Worm (Caenorhabditis elegans) whole organism, mixed stage, embryonic: ENCODE data around the gene acox-1.6.

Experiments
- M03D4.4 ChIP-seq: sonication (generic microtip); optimal IDR thresholded peaks from 2 replicates; lab custom pipeline; 2017; ENCODE audit warnings: mild to moderate bottlenecking, missing genetic modification characterization, missing compliant biosample characterization
- bed-3 ChIP-seq: fragments of 200-800 bp; sonication (Bioruptor generic); optimal IDR thresholded peaks from 3 replicates; lab custom pipeline; 2018; ENCODE audit warnings: mild to moderate bottlenecking, missing genetic modification characterization, moderate library complexity, missing compliant biosample characterization
- blmp-1 ChIP-seq: fragments of 150-350 bp; optimal IDR thresholded peaks from 2 replicates; lab custom pipeline; 2014; ENCODE audit warnings: missing biosample characterization, missing genetic modification characterization
- ceh-39 ChIP-seq: fragments of 150-350 bp; optimal IDR thresholded peaks from 2 replicates; lab custom pipeline; 2014; ENCODE audit warnings: missing biosample characterization, missing genetic modification characterization
- ceh-43 ChIP-seq: fragments of 200-800 bp; sonication (Bioruptor generic); optimal IDR thresholded peaks from 2 replicates; lab custom pipeline; 2018; ENCODE audit warnings: mild to moderate bottlenecking, missing genetic modification characterization, moderate library complexity, missing compliant biosample characterization
- ceh-83 ChIP-seq: fragments of 200-800 bp; sonication (Bioruptor generic); optimal IDR thresholded peaks from 2 replicates; lab custom pipeline; 2018; ENCODE audit warnings: mild to moderate bottlenecking, missing genetic modification characterization, missing compliant biosample characterization
- ces-1 ChIP-seq: fragments of 150-350 bp; optimal IDR thresholded peaks from 2 replicates; lab custom pipeline; 2014; ENCODE audit warnings: missing biosample characterization, missing genetic modification reagents, missing genetic modification characterization
- cnd-1 ChIP-seq: fragments of 200-800 bp; sonication (Bioruptor generic); optimal IDR thresholded peaks from 2 replicates; lab custom pipeline; 2018; ENCODE audit warnings: mild to moderate bottlenecking, missing genetic modification characterization, missing compliant biosample characterization
- elt-1 ChIP-seq: sonication (generic microtip); optimal IDR thresholded peaks from 2 replicates; lab custom pipeline; 2017; ENCODE audit warnings: missing genetic modification characterization, mild to moderate bottlenecking, missing compliant biosample characterization, antibody characterized with exemption, moderate library complexity, borderline replicate concordance; ENCODE audit not compliant: insufficient read depth
- elt-3 ChIP-seq: fragments of 150-350 bp; optimal IDR thresholded peaks from 2 replicates; lab custom pipeline; 2014; ENCODE audit warnings: missing biosample characterization, missing genetic modification characterization
- flh-1 ChIP-seq: fragments of 200-800 bp; sonication (Bioruptor generic); optimal IDR thresholded peaks from 2 replicates; lab custom pipeline; 2018; ENCODE audit warnings: mild to moderate bottlenecking, missing genetic modification characterization, moderate library complexity, missing compliant biosample characterization
- ham-2 ChIP-seq: fragments of 200-800 bp; sonication (Bioruptor generic); optimal IDR thresholded peaks from 2 replicates; lab custom pipeline; 2018; ENCODE audit warnings: mild to moderate bottlenecking, missing genetic modification characterization, missing compliant biosample characterization
- hlh-1 ChIP-seq: fragments of 150-350 bp; optimal IDR thresholded peaks from 2 replicates; lab custom pipeline; 2014; ENCODE audit warnings: missing biosample characterization, missing genetic modification reagents, missing genetic modification characterization
- lin-13 ChIP-seq: fragments of 150-350 bp; optimal IDR thresholded peaks from 2 replicates; lab custom pipeline; 2014; ENCODE audit warnings: missing biosample characterization, missing genetic modification characterization
- lin-32 ChIP-seq: fragments of 200-800 bp; sonication (Bioruptor generic); optimal IDR thresholded peaks from 2 replicates; lab custom pipeline; 2018; ENCODE audit warnings: mild to moderate bottlenecking, missing genetic modification characterization, missing compliant biosample characterization
- lsy-2 ChIP-seq: fragments of 150-350 bp; optimal IDR thresholded peaks from 2 replicates; lab custom pipeline; 2014; ENCODE audit warnings: missing biosample characterization, missing genetic modification characterization
- mab-5 ChIP-seq: fragments of 150-350 bp; optimal IDR thresholded peaks from 2 replicates; lab custom pipeline; 2014; ENCODE audit warnings: missing biosample characterization, missing genetic modification characterization
- mep-1 ChIP-seq: fragments of 150-350 bp; optimal IDR thresholded peaks from 2 replicates; lab custom pipeline; 2017; ENCODE audit warnings: missing biosample characterization, missing genetic modification reagents, missing genetic modification characterization, inconsistent platforms
- mls-2 ChIP-seq: sonication (generic microtip); optimal IDR thresholded peaks from 2 replicates; lab custom pipeline; 2016; ENCODE audit warnings: mild to moderate bottlenecking, missing genetic modification characterization, moderate library complexity, missing compliant biosample characterization
- nhr-12 ChIP-seq: fragments of 150-350 bp; optimal IDR thresholded peaks from 2 replicates; lab custom pipeline; 2014; ENCODE audit warnings: missing biosample characterization, missing genetic modification characterization
- nhr-237 ChIP-seq: fragments of 150-350 bp; optimal IDR thresholded peaks from 2 replicates; lab custom pipeline; 2014; ENCODE audit warnings: missing biosample characterization, missing genetic modification characterization
- nhr-28 ChIP-seq: fragments of 150-350 bp; optimal IDR thresholded peaks from 2 replicates; lab custom pipeline; 2014; ENCODE audit warnings: missing biosample characterization, missing genetic modification characterization
- nhr-76 ChIP-seq: sonication (generic microtip); optimal IDR thresholded peaks from 2 replicates; lab custom pipeline; 2017; ENCODE audit warnings: missing biosample characterization, missing genetic modification characterization
- pha-4 ChIP-seq: fragments of 150-350 bp; optimal IDR thresholded peaks from 2 replicates; lab custom pipeline; 2018; ENCODE audit warnings: missing biosample characterization, missing genetic modification reagents, missing genetic modification characterization
- sem-2 ChIP-seq: fragments of 200-800 bp; sonication (Bioruptor generic); optimal IDR thresholded peaks from 2 replicates; lab custom pipeline; 2018; ENCODE audit warnings: mild to moderate bottlenecking, missing genetic modification characterization, missing compliant biosample characterization
- snpc-4 ChIP-seq: fragments of 150-350 bp; optimal IDR thresholded peaks from 2 replicates; lab custom pipeline; 2014; ENCODE audit warnings: missing biosample characterization, missing genetic modification characterization
- sptf-1 ChIP-seq: sonication (generic microtip); optimal IDR thresholded peaks from 2 replicates; lab custom pipeline; 2017; ENCODE audit warnings: mild to moderate bottlenecking, missing genetic modification characterization, moderate library complexity, missing compliant biosample characterization
- tbx-8 ChIP-seq: fragments of 200-800 bp; sonication (Bioruptor generic); optimal IDR thresholded peaks from 2 replicates; lab custom pipeline; 2018; ENCODE audit warnings: mild to moderate bottlenecking, missing genetic modification characterization, moderate library complexity, missing compliant biosample characterization
- unc-120 ChIP-seq: sonication (generic microtip); optimal IDR thresholded peaks from 2 replicates; lab custom pipeline; 2017; ENCODE audit warnings: missing genetic modification characterization, missing compliant biosample characterization; ENCODE audit not compliant: poor library complexity, severe bottlenecking
- unc-39 ChIP-seq: fragments of 150-350 bp; optimal IDR thresholded peaks from 2 replicates; lab custom pipeline; 2014; ENCODE audit warnings: missing biosample characterization, missing genetic modification characterization
- unc-62 ChIP-seq: fragments of 150-350 bp; optimal IDR thresholded peaks from 2 replicates; lab custom pipeline; 2014; ENCODE audit warnings: missing biosample characterization, missing genetic modification reagents, missing genetic modification characterization
- zip-8 ChIP-seq: fragments of 150-350 bp; optimal IDR thresholded peaks from 2 replicates; lab custom pipeline; 2014; ENCODE audit warnings: missing biosample characterization, missing genetic modification characterization
- ztf-11 ChIP-seq: fragments of 150-350 bp; optimal IDR thresholded peaks from 2 replicates; lab custom pipeline; 2014; ENCODE audit warnings: missing biosample characterization, missing genetic modification characterization

acox-1.6 gene

ce11 chrX:15851013-15851412 lies 12.7 kb upstream of the acox-1.6 start:
- TF ChIP-seq blmp-1 (no peak), snpc-4 (tag; lab: Kevin White, UChicago) (no peak), ham-2 (no peak), mep-1 (tag; lab: Kevin White, UChicago) (no peak), tbx-8 (GFP tag; lab: Kevin White, UChicago) (no peak), pha-4 (tag; lab: Kevin White, UChicago) (no peak)
- TF ChIP-seq, all 35 proteins: peak for 0

ce11 chrX:15849397-15849935 lies 11.1 kb upstream of the acox-1.6 start, which contains the start of gene acl-1:
Gene acl-1, plus strand, starts transcription at chrX:15849885.
- no peak for TF ChIP-seq tbx-8 (GFP tag; lab: Kevin White, UChicago)
- peak; percentile 42 for TF ChIP-seq mep-1 (tag; lab: Kevin White, UChicago)
- no peak for TF ChIP-seq nhr-12 (tag; lab: Kevin White, UChicago)
- no peak for TF ChIP-seq pha-4 (tag; lab: Kevin White, UChicago)
- TF ChIP-seq sem-2 (GFP tag; lab: Kevin White, UChicago), result no peak
- no peak for TF ChIP-seq M03D4.4 (tag; lab: Kevin White, UChicago)
- TF ChIP-seq ces-1 (GFP tag; lab: Kevin White, UChicago), result peak; percentile 84
- peak; percentile 74 for TF ChIP-seq lsy-2 (tag; lab: Kevin White, UChicago)
- peak; percentile 41 for TF ChIP-seq ceh-83 (GFP tag; lab: Kevin White, UChicago)
- peak; percentile 41 for TF ChIP-seq sptf-1
- TF ChIP-seq lin-32 (GFP tag; lab: Kevin White, UChicago), result no peak
- TF ChIP-seq unc-62 (GFP tag; lab: Kevin White, UChicago), result no peak
- TF ChIP-seq hlh-1 (tag; lab: Kevin White, UChicago), result peak; percentile 20
- TF ChIP-seq ztf-11, result no peak
- TF ChIP-seq mab-5 (tag; lab: Kevin White, UChicago), result no peak
- no peak for TF ChIP-seq elt-1
- no peak for TF ChIP-seq mls-2 (tag; lab: Kevin White, UChicago)
- TF ChIP-seq ceh-39 (tag; lab: Kevin White, UChicago), result peak; percentile 13
- no peak for TF ChIP-seq ceh-43 (GFP tag; lab: Kevin White, UChicago)
- no peak for TF ChIP-seq nhr-28 (tag; lab: Kevin White, UChicago)
- TF ChIP-seq flh-1 (GFP tag; lab: Kevin White, UChicago), result no peak
- peak; percentile 74 for TF ChIP-seq nhr-237 (tag; lab: Kevin White, UChicago)
- TF ChIP-seq lin-13 (tag; lab: Kevin White, UChicago), result no peak
- TF ChIP-seq snpc-4 (tag; lab: Kevin White, UChicago), result no peak
- TF ChIP-seq elt-3 (tag; lab: Kevin White, UChicago), result no peak
- TF ChIP-seq unc-39 (tag; lab: Kevin White, UChicago), result no peak
- no peak for TF ChIP-seq unc-120
- TF ChIP-seq nhr-76 (tag; lab: Kevin White, UChicago), result no peak
- no peak for TF ChIP-seq zip-8
- no peak for TF ChIP-seq bed-3

- TF ChIP-seq lsy-2 (tag; lab: Kevin White, UChicago) (no peak), lin-32 (GFP tag; lab: Kevin White, UChicago) (no peak), zip-8 (peak; percentile 93), unc-39 (tag; lab: Kevin White, UChicago) (no peak), sem-2 (GFP tag; lab: Kevin White, UChicago) (no peak)
These were observed 10.5 kb upstream of the acox-1.6 start for ce11 chrX:15848867-15849266.

- TF ChIP-seq cnd-1 (no peak), tbx-8 (GFP tag; lab: Kevin White, UChicago) (no peak), ceh-83 (GFP tag; lab: Kevin White, UChicago) (no peak), hlh-1 (tag; lab: Kevin White, UChicago) (no peak), lin-13 (tag; lab: Kevin White, UChicago) (no peak), lin-32 (GFP tag; lab: Kevin White, UChicago) (no peak), bed-3 (no peak), ceh-39 (tag; lab: Kevin White, UChicago) (no peak), M03D4.4 (tag; lab: Kevin White, UChicago) (no peak), lsy-2 (tag; lab: Kevin White, UChicago) (no peak), mep-1 (tag; lab: Kevin White, UChicago) (no peak), flh-1 (GFP tag; lab: Kevin White, UChicago) (no peak), mab-5 (tag; lab: Kevin White, UChicago) (no peak), nhr-237 (tag; lab: Kevin White, UChicago) (no peak)
- TF ChIP-seq, all 35 proteins: peak for 0
These were observed 9.3 kb upstream of the acox-1.6 start, which contains the start of gene F59F4.3 for ce11 chrX:15847543-15848087. Gene F59F4.3, minus strand, starts transcription at chrX:15847593.
